Worm (Caenorhabditis elegans) whole organism, late embryonic: ENCODE measurements around the gene Y54G11A.17.
"Not testable (repeated sequence)": the region's sequence is repeated elsewhere in the genome, so short reads cannot be mapped to it uniquely, and the experiment has no call there.

Experiments
- C08G9.2 ChIP-seq: sonication (generic microtip); optimal IDR thresholded peaks from 2 replicates; lab custom pipeline; 2016; ENCODE audit warnings: mild to moderate bottlenecking, missing genetic modification characterization, moderate library complexity, missing compliant biosample characterization
- F13H6.1 ChIP-seq: sonication (generic microtip); optimal IDR thresholded peaks from 2 replicates; lab custom pipeline; 2016; ENCODE audit warnings: missing genetic modification characterization, missing compliant biosample characterization
- Y22D7AL.16 ChIP-seq: sonication (generic microtip); optimal IDR thresholded peaks from 2 replicates; lab custom pipeline; 2016; ENCODE audit warnings: missing genetic modification characterization, missing compliant biosample characterization
- ahr-1 ChIP-seq: sonication (generic microtip); optimal IDR thresholded peaks from 2 replicates; lab custom pipeline; 2016; ENCODE audit warnings: missing genetic modification characterization, missing compliant biosample characterization
- ceh-18 ChIP-seq: sonication (generic microtip); optimal IDR thresholded peaks from 2 replicates; lab custom pipeline; 2016; ENCODE audit warnings: missing genetic modification characterization, missing compliant biosample characterization
- ceh-19 ChIP-seq: fragments of 200-800 bp; sonication (Bioruptor generic); optimal IDR thresholded peaks from 2 replicates; lab custom pipeline; 2018; ENCODE audit warnings: mild to moderate bottlenecking, missing genetic modification characterization, missing compliant biosample characterization
- ceh-22 ChIP-seq: sonication (generic microtip); optimal IDR thresholded peaks from 2 replicates; lab custom pipeline; 2017; ENCODE audit warnings: missing biosample characterization, missing genetic modification characterization
- ceh-30 ChIP-seq: fragments of 150-350 bp; optimal IDR thresholded peaks from 2 replicates; lab custom pipeline; 2014; ENCODE audit warnings: missing biosample characterization, missing genetic modification characterization
- ceh-34 ChIP-seq: sonication (generic microtip); optimal IDR thresholded peaks from 2 replicates; lab custom pipeline; 2016; ENCODE audit warnings: mild to moderate bottlenecking, missing genetic modification characterization, missing compliant biosample characterization
- ceh-6 ChIP-seq: fragments of 200-800 bp; sonication (Bioruptor generic); optimal IDR thresholded peaks from 2 replicates; lab custom pipeline; 2018; ENCODE audit warnings: mild to moderate bottlenecking, missing genetic modification characterization, missing compliant biosample characterization
- elt-2 ChIP-seq: sonication (generic microtip); optimal IDR thresholded peaks from 2 replicates; lab custom pipeline; 2016; ENCODE audit warnings: missing genetic modification reagents, missing genetic modification characterization, missing compliant biosample characterization
- fax-1 ChIP-seq: sonication (generic microtip); optimal IDR thresholded peaks from 2 replicates; lab custom pipeline; 2016; ENCODE audit warnings: missing genotype, missing genetic modification characterization, missing compliant biosample characterization
- gmeb-2 ChIP-seq: sonication (generic microtip); optimal IDR thresholded peaks from 2 replicates; lab custom pipeline; 2016; ENCODE audit warnings: missing genetic modification characterization, inconsistent platforms, missing compliant biosample characterization
- hlh-15 ChIP-seq: sonication (generic microtip); optimal IDR thresholded peaks from 2 replicates; lab custom pipeline; 2016; ENCODE audit warnings: missing genetic modification characterization, missing compliant biosample characterization
- hlh-6 ChIP-seq: sonication (generic microtip); optimal IDR thresholded peaks from 2 replicates; lab custom pipeline; 2016; ENCODE audit warnings: missing genotype, missing genetic modification characterization, missing compliant biosample characterization
- lin-11 ChIP-seq: fragments of 200-800 bp; sonication (Bioruptor generic); optimal IDR thresholded peaks from 2 replicates; lab custom pipeline; 2018; ENCODE audit warnings: mild to moderate bottlenecking, missing genetic modification characterization, missing compliant biosample characterization
- mec-3 ChIP-seq: sonication (generic microtip); optimal IDR thresholded peaks from 2 replicates; lab custom pipeline; 2016; ENCODE audit warnings: borderline replicate concordance, missing genetic modification characterization, missing compliant biosample characterization
- odd-2 ChIP-seq: sonication (generic microtip); optimal IDR thresholded peaks from 2 replicates; lab custom pipeline; 2017; ENCODE audit warnings: antibody characterized with exemption, mild to moderate bottlenecking, missing genetic modification characterization, missing compliant biosample characterization
- pqm-1 ChIP-seq: sonication (generic microtip); optimal IDR thresholded peaks from 2 replicates; lab custom pipeline; 2016; ENCODE audit warnings: missing genetic modification characterization, missing compliant biosample characterization
- rnt-1 ChIP-seq: sonication (generic microtip); optimal IDR thresholded peaks from 2 replicates; lab custom pipeline; 2016; ENCODE audit warnings: missing genetic modification characterization, missing compliant biosample characterization
- sdc-2 ChIP-seq: sonication (generic microtip); optimal IDR thresholded peaks from 2 replicates; lab custom pipeline; 2016; ENCODE audit warnings: missing genotype, missing genetic modification characterization, missing compliant biosample characterization
- sox-4 ChIP-seq: sonication (generic microtip); optimal IDR thresholded peaks from 2 replicates; lab custom pipeline; 2017; ENCODE audit warnings: mild to moderate bottlenecking, missing genetic modification characterization, inconsistent platforms, missing compliant biosample characterization
- tbx-7 ChIP-seq: sonication (generic microtip); optimal IDR thresholded peaks from 2 replicates; lab custom pipeline; 2016; ENCODE audit warnings: missing genotype, missing genetic modification characterization, missing compliant biosample characterization
- zip-5 ChIP-seq: sonication (generic microtip); optimal IDR thresholded peaks from 2 replicates; lab custom pipeline; 2016; ENCODE audit warnings: missing genetic modification characterization, missing compliant biosample characterization

Y54G11A.17 gene

ce11 chrII:14310729-14311388 lies 38.3 kb downstream of the Y54G11A.17 start, which contains the start of gene ctl-3:
ctl-3 (minus strand) TSS chrII:14310779.
- TF ChIP-seq ceh-22 (tag; lab: Kevin White, UChicago): no peak
- no peak for TF ChIP-seq sox-4
- no peak for TF ChIP-seq C08G9.2 (tag; lab: Kevin White, UChicago)
- no peak for TF ChIP-seq hlh-6 (tag; lab: Kevin White, UChicago)
- TF ChIP-seq elt-2 (tag; lab: Kevin White, UChicago): no peak
- no peak for TF ChIP-seq ceh-34 (tag; lab: Kevin White, UChicago)
- TF ChIP-seq ceh-18 (tag; lab: Kevin White, UChicago): no peak
- no peak for TF ChIP-seq tbx-7 (tag; lab: Kevin White, UChicago)

ce11 chrII:14306160-14306559 lies 43.0 kb downstream of the Y54G11A.17 start, which contains the start of gene ctl-1:
ctl-1 (minus strand) TSS chrII:14306260.
- TF ChIP-seq ceh-6 (GFP tag; lab: Kevin White, UChicago); Y22D7AL.16; ceh-22 (tag; lab: Kevin White, UChicago): not testable (repeated sequence)

- not testable (repeated sequence) for TF ChIP-seq odd-2; gmeb-2 (tag; lab: Kevin White, UChicago); ceh-30 (tag; lab: Kevin White, UChicago)
Observed at ce11 chrII:14301927-14302326, 47.3 kb downstream of the Y54G11A.17 start, which contains the start of gene ctl-2. ctl-2 (minus strand) TSS chrII:14302027.

ce11 chrII:14299254-14299759 lies 49.9 kb downstream of the Y54G11A.17 start:
- TF ChIP-seq C08G9.2 (tag; lab: Kevin White, UChicago) (no peak), lin-11 (tag; lab: Kevin White, UChicago) (no peak), sdc-2 (tag; lab: Kevin White, UChicago) (no peak), hlh-6 (tag; lab: Kevin White, UChicago) (no peak), Y22D7AL.16 (no peak), zip-5 (no peak), ceh-19 (GFP tag; lab: Kevin White, UChicago) (no peak), sox-4 (no peak), odd-2 (no peak), fax-1 (tag; lab: Kevin White, UChicago) (no peak), pqm-1 (no peak), hlh-15 (tag; lab: Kevin White, UChicago) (no peak), rnt-1 (tag; lab: Kevin White, UChicago) (no peak), ahr-1 (tag; lab: Kevin White, UChicago) (no peak), F13H6.1 (no peak), mec-3 (no peak)
